Fruit fly (Drosophila melanogaster): ENCODE data around the gene Akap200.

- no peak for TF ChIP-seq Dll (optimal IDR thresholded peaks at IDR 0.05)
- no peak for TF ChIP-seq pan (optimal IDR thresholded peaks at IDR 0.05)
- no peak for TF ChIP-seq psq (optimal IDR thresholded peaks at IDR 0.05)
- TF ChIP-seq EcR (GFP tag; optimal IDR thresholded peaks at IDR 0.05) = no peak
Measured at dm6 chr2L:8425962-8426759, 10.7 kb downstream of the Akap200 start.
